Fruit fly (Drosophila melanogaster) whole organism, embryonic: ENCODE results near the gene LUBEL.

ENCODE experiments used
- Aef1 ChIP-seq: fragments of 200-800 bp; sonication (Bioruptor generic); IDR thresholded peaks from 3 replicates; pipeline ENCODE4 v1.3.6; 2022; ENCODE audit warnings: missing biosample characterization, missing genetic modification characterization
- CG10209 ChIP-seq: fragments of 200-800 bp; sonication (Bioruptor generic); optimal IDR thresholded peaks from 3 replicates; lab custom pipeline; 2017; ENCODE audit warnings: missing biosample characterization, mild to moderate bottlenecking, missing genetic modification characterization, missing genetic modification reagents
- CG1024 ChIP-seq: fragments of 200-800 bp; sonication (Bioruptor generic); IDR thresholded peaks from 2 replicates; pipeline ENCODE4 v1.3.6; 2022; ENCODE audit warnings: missing biosample characterization, missing genetic modification characterization
- CG10267 ChIP-seq: fragments of 200-800 bp; sonication (Bioruptor generic); optimal IDR thresholded peaks from 2 replicates; lab custom pipeline; 2018; ENCODE audit warnings: missing biosample characterization, mild to moderate bottlenecking, missing genetic modification characterization, moderate library complexity
- CG10462 ChIP-seq: fragments of 200-800 bp; sonication (Bioruptor generic); optimal IDR thresholded peaks from 2 replicates; lab custom pipeline; 2016; ENCODE audit warnings: missing biosample characterization, missing genetic modification characterization
- CG11247 ChIP-seq: fragments of 200-800 bp; sonication (Bioruptor generic); IDR thresholded peaks from 2 replicates; pipeline ENCODE4 v1.3.6; 2022; ENCODE audit warnings: missing biosample characterization, missing genetic modification characterization
- CG11504 ChIP-seq: fragments of 200-800 bp; sonication (Bioruptor generic); optimal IDR thresholded peaks from 3 replicates; lab custom pipeline; 2019; ENCODE audit warnings: missing biosample characterization, mild to moderate bottlenecking, missing genetic modification characterization, moderate library complexity
- CG11695 ChIP-seq: fragments of 200-800 bp; sonication (Bioruptor generic); IDR thresholded peaks from 3 replicates; pipeline ENCODE4 v1.3.6; 2022; ENCODE audit warnings: missing biosample characterization, missing genetic modification characterization
- CG12071 ChIP-seq: fragments of 200-800 bp; sonication (Bioruptor generic); optimal IDR thresholded peaks from 3 replicates; lab custom pipeline; 2018; ENCODE audit warnings: missing biosample characterization, mild to moderate bottlenecking, missing genetic modification characterization
- CG12744 ChIP-seq: fragments of 200-800 bp; sonication (Bioruptor generic); optimal IDR thresholded peaks from 2 replicates; lab custom pipeline; 2016; ENCODE audit warnings: missing biosample characterization, missing genetic modification characterization
- CG15601 ChIP-seq: fragments of 200-800 bp; sonication (Bioruptor generic); optimal IDR thresholded peaks from 3 replicates; lab custom pipeline; 2019; ENCODE audit warnings: missing biosample characterization, mild to moderate bottlenecking, missing genetic modification characterization, moderate library complexity
- CG18764 ChIP-seq: fragments of 200-800 bp; sonication (Bioruptor generic); optimal IDR thresholded peaks from 3 replicates; lab custom pipeline; 2016; ENCODE audit warnings: missing biosample characterization, missing genetic modification characterization
- CG3065 ChIP-seq: fragments of 200-800 bp; sonication (Bioruptor generic); optimal IDR thresholded peaks from 2 replicates; lab custom pipeline; 2016; ENCODE audit warnings: missing biosample characterization, missing genetic modification characterization
- CG32532 ChIP-seq: fragments of 200-800 bp; sonication (Bioruptor generic); IDR thresholded peaks from 2 replicates; pipeline ENCODE4 v1.3.6; 2022; ENCODE audit warnings: missing biosample characterization, missing genetic modification characterization
- CG3407 ChIP-seq: fragments of 200-800 bp; sonication (Bioruptor generic); optimal IDR thresholded peaks from 2 replicates; lab custom pipeline; 2018; ENCODE audit warnings: missing biosample characterization, mild to moderate bottlenecking, missing genetic modification characterization
- CG3995 ChIP-seq: fragments of 200-800 bp; sonication (Bioruptor generic); optimal IDR thresholded peaks from 3 replicates; lab custom pipeline; 2016; ENCODE audit warnings: missing biosample characterization, missing genetic modification characterization
- CG5245 ChIP-seq: fragments of 200-800 bp; sonication (Bioruptor generic); optimal IDR thresholded peaks from 3 replicates; lab custom pipeline; 2016; ENCODE audit warnings: missing biosample characterization, missing genetic modification characterization
- CG7786 ChIP-seq: fragments of 200-800 bp; sonication (Bioruptor generic); optimal IDR thresholded peaks from 2 replicates; lab custom pipeline; 2016; ENCODE audit warnings: missing biosample characterization, missing genetic modification characterization
- CG8359 ChIP-seq: fragments of 200-800 bp; sonication (Bioruptor generic); optimal IDR thresholded peaks from 2 replicates; lab custom pipeline; 2017; ENCODE audit warnings: missing biosample characterization, mild to moderate bottlenecking, missing genetic modification characterization, borderline replicate concordance
- CG8388 ChIP-seq: fragments of 200-800 bp; sonication (Bioruptor generic); optimal IDR thresholded peaks from 2 replicates; lab custom pipeline; 2019; ENCODE audit warnings: missing biosample characterization, mild to moderate bottlenecking, missing genetic modification characterization, moderate library complexity
- CG9215 ChIP-seq: fragments of 200-800 bp; sonication (Bioruptor generic); IDR thresholded peaks from 2 replicates; pipeline ENCODE4 v1.3.6; 2022; ENCODE audit warnings: missing biosample characterization, missing genetic modification characterization
- CoRest ChIP-seq: fragments of 200-800 bp; sonication (Bioruptor generic); optimal IDR thresholded peaks from 3 replicates; lab custom pipeline; 2018; ENCODE audit warnings: missing biosample characterization, mild to moderate bottlenecking, missing genetic modification characterization, moderate library complexity
- GATAe ChIP-seq: fragments of 200-800 bp; sonication (Bioruptor generic); conservative IDR thresholded peaks from 2 replicates; pipeline ENCODE4 v1.3.6; 2022; ENCODE audit warnings: missing biosample characterization, missing genetic modification characterization
- H15 ChIP-seq: fragments of 200-800 bp; sonication (Bioruptor generic); IDR thresholded peaks from 3 replicates; pipeline ENCODE4 v1.3.6; 2022; ENCODE audit warnings: missing biosample characterization, missing genetic modification characterization
- HmgD ChIP-seq: fragments of 200-800 bp; sonication (Bioruptor generic); optimal IDR thresholded peaks from 3 replicates; lab custom pipeline; 2016; ENCODE audit warnings: missing biosample characterization, missing genetic modification characterization
- MBD-R2 ChIP-seq: fragments of 200-800 bp; sonication (Bioruptor generic); IDR thresholded peaks from 2 replicates; pipeline ENCODE4 v1.3.6; 2022; ENCODE audit warnings: missing biosample characterization, missing genetic modification characterization
- Poxn ChIP-seq: fragments of 200-800 bp; sonication (Bioruptor generic); IDR thresholded peaks from 2 replicates; pipeline ENCODE4 v1.3.6; 2022; ENCODE audit warnings: missing biosample characterization, missing genetic modification characterization
- Rx ChIP-seq: fragments of 200-800 bp; sonication (Bioruptor generic); IDR thresholded peaks from 2 replicates; pipeline ENCODE4 v1.3.6; 2022; ENCODE audit warnings: missing biosample characterization, missing genetic modification characterization
- Six4 ChIP-seq: fragments of 200-800 bp; sonication (Bioruptor generic); optimal IDR thresholded peaks from 2 replicates; lab custom pipeline; 2016; ENCODE audit warnings: missing biosample characterization, missing genetic modification characterization
- Stat92E ChIP-seq, 3 experiments: fragments of >200 bp in 2 of 3; fragments of 200-800 bp in 1 of 3; sonication (Bioruptor generic) in 1 of 3; optimal IDR thresholded peaks; 2 replicates each; lab custom pipeline; 2017 to 2019; ENCODE audit warnings: missing biosample characterization in 3 of 3, missing genetic modification characterization in 3 of 3, mild to moderate bottlenecking in 1 of 3, moderate library complexity in 1 of 3
- aop ChIP-seq: fragments of 200-800 bp; sonication (Bioruptor generic); IDR thresholded peaks from 2 replicates; pipeline ENCODE4 v1.3.6; 2022; ENCODE audit warnings: missing biosample characterization, missing genetic modification characterization
- ara ChIP-seq: fragments of 200-800 bp; sonication (Bioruptor generic); IDR thresholded peaks from 2 replicates; pipeline ENCODE4 v1.3.6; 2022; ENCODE audit warnings: missing biosample characterization, missing genetic modification characterization
- az2 ChIP-seq: fragments of 200-800 bp; sonication (Bioruptor generic); optimal IDR thresholded peaks from 3 replicates; lab custom pipeline; 2016; ENCODE audit warnings: missing biosample characterization, missing genetic modification characterization
- bab2 ChIP-seq: fragments of 200-800 bp; sonication (Bioruptor generic); optimal IDR thresholded peaks from 2 replicates; lab custom pipeline; 2016; ENCODE audit warnings: missing biosample characterization, missing genetic modification characterization
- br ChIP-seq: fragments of >200 bp; optimal IDR thresholded peaks from 2 replicates; lab custom pipeline; 2017
- bsh ChIP-seq, 2 experiments: fragments of 200-800 bp; sonication (Bioruptor generic); optimal IDR thresholded peaks; 2 replicates each; lab custom pipeline; 2017 to 2018; ENCODE audit warnings: mild to moderate bottlenecking in 2 of 2, missing biosample characterization in 2 of 2, missing genetic modification characterization in 2 of 2, moderate library complexity in 1 of 2
- caup ChIP-seq: fragments of 200-800 bp; sonication (Bioruptor generic); optimal IDR thresholded peaks from 3 replicates; lab custom pipeline; 2017; ENCODE audit warnings: missing biosample characterization, mild to moderate bottlenecking, missing genetic modification characterization, moderate library complexity; ENCODE audit not compliant: severe bottlenecking
- chm ChIP-seq: fragments of 200-800 bp; sonication (Bioruptor generic); IDR thresholded peaks from 2 replicates; pipeline ENCODE4 v1.3.6; 2022; ENCODE audit warnings: missing biosample characterization, missing genetic modification characterization
- dan ChIP-seq: fragments of 200-800 bp; sonication (Bioruptor generic); IDR thresholded peaks from 2 replicates; pipeline ENCODE4 v1.3.6; 2022; ENCODE audit warnings: missing biosample characterization, missing genetic modification characterization
- dati ChIP-seq: fragments of 200-800 bp; sonication (Bioruptor generic); IDR thresholded peaks from 2 replicates; pipeline ENCODE4 v1.3.6; 2022; ENCODE audit warnings: missing biosample characterization, missing genetic modification characterization
- fd96Cb ChIP-seq: fragments of 200-800 bp; sonication (Bioruptor generic); optimal IDR thresholded peaks from 2 replicates; lab custom pipeline; 2018; ENCODE audit warnings: missing biosample characterization, mild to moderate bottlenecking, missing genetic modification characterization, moderate library complexity
- gcm2 ChIP-seq: fragments of 200-800 bp; sonication (Bioruptor generic); optimal IDR thresholded peaks from 2 replicates; lab custom pipeline; 2016; ENCODE audit warnings: missing biosample characterization, missing genetic modification characterization
- jumu ChIP-seq: fragments of 200-800 bp; sonication (Bioruptor generic); optimal IDR thresholded peaks from 3 replicates; lab custom pipeline; 2016; ENCODE audit warnings: missing biosample characterization, missing genetic modification characterization
- lmd ChIP-seq: fragments of 200-800 bp; sonication (Bioruptor generic); IDR thresholded peaks from 2 replicates; pipeline ENCODE4 v1.3.6; 2022; ENCODE audit warnings: missing biosample characterization, missing genetic modification characterization
- maf-S ChIP-seq: fragments of 200-800 bp; sonication (Bioruptor generic); optimal IDR thresholded peaks from 2 replicates; lab custom pipeline; 2016; ENCODE audit warnings: missing biosample characterization, missing genetic modification characterization
- nmo ChIP-seq: fragments of 200-800 bp; sonication (Bioruptor generic); optimal IDR thresholded peaks from 2 replicates; lab custom pipeline; 2018; ENCODE audit warnings: missing biosample characterization, mild to moderate bottlenecking, missing genetic modification characterization, moderate library complexity
- prd ChIP-seq, 3 experiments: fragments of >200 bp in 2 of 3; fragments of 200-800 bp in 1 of 3; sonication (Bioruptor generic) in 1 of 3; optimal IDR thresholded peaks in 2 of 3; IDR thresholded peaks in 1 of 3; 2 replicates in 2 of 3; 3 replicates in 1 of 3; pipeline versions ENCODE4 v1.3.6 to Lab custom; 2017 to 2022; ENCODE audit warnings: missing biosample characterization in 1 of 3, missing genetic modification characterization in 1 of 3
- row ChIP-seq: fragments of 200-800 bp; sonication (Bioruptor generic); IDR thresholded peaks from 3 replicates; pipeline ENCODE4 v1.3.6; 2022; ENCODE audit warnings: missing biosample characterization, missing genetic modification characterization
- shn ChIP-seq: fragments of 200-800 bp; sonication (Bioruptor generic); optimal IDR thresholded peaks from 3 replicates; lab custom pipeline; 2016; ENCODE audit warnings: missing biosample characterization, missing genetic modification characterization
- sqz ChIP-seq: fragments of 200-800 bp; sonication (Bioruptor generic); optimal IDR thresholded peaks from 3 replicates; lab custom pipeline; 2018; ENCODE audit warnings: missing biosample characterization, mild to moderate bottlenecking, missing genetic modification characterization
- vvl ChIP-seq: fragments of 200-800 bp; sonication (Bioruptor generic); IDR thresholded peaks from 2 replicates; pipeline ENCODE4 v1.3.6; 2022; ENCODE audit warnings: missing biosample characterization, missing genetic modification characterization

LUBEL gene

dm6 chr2L:6797408-6797807, 24.9 kb upstream of the LUBEL start (continued):
- TF ChIP-seq CG32532: peak; percentile 77
- TF ChIP-seq GATAe: no peak
- TF ChIP-seq CG3995 (GFP tag; lab: Kevin White, UChicago): no peak
- TF ChIP-seq CG10462 (GFP tag; lab: Kevin White, UChicago): peak; percentile 1
- TF ChIP-seq br (lab: Kevin White, UChicago): no peak
- peak; percentile 65 for TF ChIP-seq CoRest (tag; lab: Kevin White, UChicago)
- TF ChIP-seq ara: no peak
- no peak for TF ChIP-seq Rx (GFP tag; lab: Robert Waterston, UW)
- peak; percentile 40 for TF ChIP-seq maf-S (GFP tag; lab: Kevin White, UChicago)
- TF ChIP-seq nmo (GFP tag; lab: Kevin White, UChicago): peak; percentile 63
- TF ChIP-seq CG9215 (GFP tag; lab: Robert Waterston, UW): no peak
- peak; percentile 25 for TF ChIP-seq caup (GFP tag; lab: Kevin White, UChicago)
- no peak for TF ChIP-seq aop
- TF ChIP-seq Poxn (GFP tag; lab: Robert Waterston, UW): no peak
- no peak for TF ChIP-seq CG11504 (tag; lab: Kevin White, UChicago)
- peak; percentile 57 for TF ChIP-seq CG5245
- TF ChIP-seq CG3407 (GFP tag; lab: Kevin White, UChicago): no peak
- TF ChIP-seq CG3065: no peak
- no peak for TF ChIP-seq gcm2 (GFP tag; lab: Kevin White, UChicago)
- TF ChIP-seq CG12744: no peak
- no peak for TF ChIP-seq CG11695 (GFP tag; lab: Robert Waterston, UW)
- no peak for TF ChIP-seq shn
- no peak for TF ChIP-seq chm (GFP tag; lab: Robert Waterston, UW)
- TF ChIP-seq sqz: peak; percentile 77
- TF ChIP-seq jumu (GFP tag; lab: Kevin White, UChicago): no peak
- 0 out of 2 replicates have a peak, but pooled peaks have one; percentile 7 for TF ChIP-seq MBD-R2
- no peak for TF ChIP-seq CG12071
- TF ChIP-seq Six4 (GFP tag; lab: Kevin White, UChicago): no peak
- TF ChIP-seq CG7786 (GFP tag; lab: Kevin White, UChicago): no peak
- TF ChIP-seq dan (GFP tag; lab: Robert Waterston, UW): no peak
- TF ChIP-seq vvl (GFP tag; lab: Robert Waterston, UW): peak; percentile 70; the same call in 1 of the 2 replicates
- TF ChIP-seq CG8359 (GFP tag; lab: Kevin White, UChicago): no peak
- peak; percentile 19 for TF ChIP-seq CG18764 (GFP tag; lab: Kevin White, UChicago)
- TF ChIP-seq bsh (GFP tag; optimal IDR thresholded peaks at IDR 0.05; lab: Kevin White, UChicago): peak in 1 of 2 experiments; percentile 9
- TF ChIP-seq Aef1 (GFP tag; lab: Robert Waterston, UW): peak; percentile 22; the same call in 1 of the 3 replicates
- peak; percentile 30 for TF ChIP-seq bab2
- peak; percentile 69 for TF ChIP-seq HmgD (GFP tag; lab: Kevin White, UChicago)
- no peak for TF ChIP-seq prd (optimal IDR thresholded peaks at IDR 0.05; lab: Kevin White, UChicago)
- TF ChIP-seq prd (GFP tag; IDR thresholded peaks at IDR 0.05; lab: Robert Waterston, UW): peak; percentile 35; the same call in 1 of the 3 replicates
- TF ChIP-seq CG11247 (GFP tag; lab: Robert Waterston, UW): peak; percentile 47
- TF ChIP-seq row (GFP tag; lab: Robert Waterston, UW): 0 out of 3 replicates have a peak, but pooled peaks have one; percentile 15
- peak; percentile 1 for TF ChIP-seq fd96Cb
- peak; percentile 43 for TF ChIP-seq az2 (GFP tag; lab: Kevin White, UChicago)
- peak; percentile 65 for TF ChIP-seq CG15601 (tag; lab: Kevin White, UChicago)
- TF ChIP-seq H15 (GFP tag; lab: Robert Waterston, UW): no peak
- peak; percentile 49 for TF ChIP-seq lmd
- peak; percentile 42; the same call in 1 of the 2 replicates for TF ChIP-seq CG1024 (GFP tag; lab: Robert Waterston, UW)
- TF ChIP-seq dati (GFP tag; lab: Robert Waterston, UW): no peak
- peak in 1 of 3 experiments; percentile 47 for TF ChIP-seq Stat92E (GFP tag; optimal IDR thresholded peaks at IDR 0.05; lab: Kevin White, UChicago)
- peak; percentile 25 for TF ChIP-seq CG10209 (GFP tag; lab: Kevin White, UChicago)
- TF ChIP-seq CG10267: peak; percentile 63
- no peak for TF ChIP-seq CG8388 (GFP tag; lab: Kevin White, UChicago)
